Fruit fly (Drosophila melanogaster) whole organism, embryonic: ENCODE data around the gene mRpL3.

Experiments used
- Atf6 ChIP-seq: fragments of 200-800 bp; sonication (Bioruptor generic); IDR thresholded peaks from 2 replicates; pipeline ENCODE4 v1.3.6; 2022; ENCODE audit warnings: missing biosample characterization, missing genetic modification characterization
- Awh ChIP-seq: fragments of 200-800 bp; sonication (Bioruptor generic); IDR thresholded peaks from 2 replicates; pipeline ENCODE4, ENCODE4 v1.3.6; 2022; ENCODE audit warnings: missing biosample characterization, missing genetic modification characterization
- CG10366 ChIP-seq: fragments of 200-800 bp; sonication (Bioruptor generic); IDR thresholded peaks from 2 replicates; pipeline ENCODE4 v1.3.6; 2022; ENCODE audit warnings: missing biosample characterization, missing genetic modification characterization
- CG10959 ChIP-seq: fragments of 200-800 bp; sonication (Bioruptor generic); IDR thresholded peaks from 2 replicates; pipeline ENCODE4 v1.3.6; 2022; ENCODE audit warnings: missing biosample characterization, missing genetic modification characterization
- CG11085 ChIP-seq: fragments of 200-800 bp; sonication (Bioruptor generic); IDR thresholded peaks from 2 replicates; pipeline ENCODE4 v1.3.6; 2022; ENCODE audit warnings: missing biosample characterization, missing genetic modification characterization
- CG13894 ChIP-seq: fragments of 200-800 bp; sonication (Bioruptor generic); optimal IDR thresholded peaks from 3 replicates; lab custom pipeline; 2018; ENCODE audit warnings: missing biosample characterization, mild to moderate bottlenecking, missing genetic modification characterization, moderate library complexity
- CG17361 ChIP-seq: fragments of 200-800 bp; sonication (Bioruptor generic); IDR thresholded peaks from 3 replicates; pipeline ENCODE4 v1.3.6; 2022; ENCODE audit warnings: missing biosample characterization, missing genetic modification characterization
- CG17568 ChIP-seq: fragments of 200-800 bp; sonication (Bioruptor generic); optimal IDR thresholded peaks from 2 replicates; lab custom pipeline; 2018; ENCODE audit warnings: missing biosample characterization, mild to moderate bottlenecking, missing genetic modification characterization, moderate library complexity
- CG18599 ChIP-seq: fragments of 200-800 bp; sonication (Bioruptor generic); optimal IDR thresholded peaks from 3 replicates; lab custom pipeline; 2017; ENCODE audit warnings: missing biosample characterization, missing genetic modification characterization, mild to moderate bottlenecking, moderate library complexity, missing genetic modification reagents
- CG2202 ChIP-seq: fragments of 200-800 bp; sonication (Bioruptor generic); optimal IDR thresholded peaks from 2 replicates; lab custom pipeline; 2018; ENCODE audit warnings: missing biosample characterization, mild to moderate bottlenecking, missing genetic modification characterization
- CG31365 ChIP-seq: fragments of 200-800 bp; sonication (Bioruptor generic); optimal IDR thresholded peaks from 2 replicates; lab custom pipeline; 2018; ENCODE audit warnings: missing biosample characterization, mild to moderate bottlenecking, missing genetic modification characterization
- CG31441 ChIP-seq: fragments of 200-800 bp; sonication (Bioruptor generic); IDR thresholded peaks from 2 replicates; pipeline ENCODE4 v1.3.6; 2022; ENCODE audit warnings: missing biosample characterization, missing genetic modification characterization
- CG4282 ChIP-seq: fragments of 200-800 bp; sonication (Bioruptor generic); optimal IDR thresholded peaks from 2 replicates; lab custom pipeline; 2016; ENCODE audit warnings: missing biosample characterization, missing genetic modification characterization
- CG6654 ChIP-seq: fragments of 200-800 bp; sonication (Bioruptor generic); optimal IDR thresholded peaks from 2 replicates; lab custom pipeline; 2017; ENCODE audit warnings: missing biosample characterization, mild to moderate bottlenecking, missing genetic modification characterization
- CG6791 ChIP-seq: fragments of 200-800 bp; sonication (Bioruptor generic); IDR thresholded peaks from 3 replicates; pipeline ENCODE4 v1.3.6; 2022; ENCODE audit warnings: missing biosample characterization, missing genetic modification characterization; ENCODE audit not compliant: partially characterized antibody
- CTCF ChIP-seq: fragments of 200-800 bp; sonication (Bioruptor generic); optimal IDR thresholded peaks from 2 replicates; lab custom pipeline; 2017; ENCODE audit warnings: missing biosample characterization, mild to moderate bottlenecking, missing genetic modification characterization, moderate library complexity
- Dll ChIP-seq: fragments of 200-800 bp; sonication (Bioruptor generic); IDR thresholded peaks from 4 replicates; pipeline ENCODE4 v1.3.6; 2022; ENCODE audit warnings: missing biosample characterization, missing genetic modification characterization; ENCODE audit not compliant: partially characterized antibody
- GATAe ChIP-seq: fragments of 200-800 bp; sonication (Bioruptor generic); conservative IDR thresholded peaks from 2 replicates; pipeline ENCODE4 v1.3.6; 2022; ENCODE audit warnings: missing biosample characterization, missing genetic modification characterization
- HLH4C ChIP-seq: fragments of 200-800 bp; sonication (Bioruptor generic); IDR thresholded peaks from 3 replicates; pipeline ENCODE4 v1.3.6; 2022; ENCODE audit warnings: missing biosample characterization, missing genetic modification characterization; ENCODE audit not compliant: partially characterized antibody
- Hsf ChIP-seq: fragments of 200-800 bp; sonication (Bioruptor generic); optimal IDR thresholded peaks from 3 replicates; lab custom pipeline; 2016; ENCODE audit warnings: missing biosample characterization, missing genetic modification characterization
- Lpt ChIP-seq: fragments of >200 bp; optimal IDR thresholded peaks from 2 replicates; lab custom pipeline; 2018; ENCODE audit warnings: missing biosample characterization, missing genetic modification characterization
- Max ChIP-seq: fragments of 200-800 bp; sonication (Bioruptor generic); optimal IDR thresholded peaks from 2 replicates; lab custom pipeline; 2016; ENCODE audit warnings: missing biosample characterization, mild to moderate bottlenecking, missing genetic modification characterization
- Ravus ChIP-seq: fragments of 200-800 bp; sonication (Bioruptor generic); IDR thresholded peaks from 2 replicates; pipeline ENCODE4 v1.3.6; 2022; ENCODE audit warnings: missing biosample characterization, missing genetic modification characterization
- Sox102F ChIP-seq: fragments of 200-800 bp; sonication (Bioruptor generic); optimal IDR thresholded peaks from 2 replicates; lab custom pipeline; 2018; ENCODE audit warnings: missing biosample characterization, mild to moderate bottlenecking, missing genetic modification characterization, moderate library complexity
- Spps ChIP-seq: fragments of 200-800 bp; sonication (Bioruptor generic); optimal IDR thresholded peaks from 2 replicates; lab custom pipeline; 2018; ENCODE audit warnings: missing biosample characterization, mild to moderate bottlenecking, missing genetic modification characterization
- Ssrp ChIP-seq: fragments of 200-800 bp; sonication (Bioruptor generic); optimal IDR thresholded peaks from 2 replicates; lab custom pipeline; 2018; ENCODE audit warnings: missing biosample characterization, mild to moderate bottlenecking, missing genetic modification characterization, moderate library complexity
- Usf ChIP-seq: fragments of 200-800 bp; sonication (Bioruptor generic); optimal IDR thresholded peaks from 2 replicates; lab custom pipeline; 2017; ENCODE audit warnings: missing genotype, missing biosample characterization, missing genetic modification characterization
- Vsx1 ChIP-seq: fragments of 200-800 bp; sonication (Bioruptor generic); optimal IDR thresholded peaks from 2 replicates; lab custom pipeline; 2017; ENCODE audit warnings: missing biosample characterization, mild to moderate bottlenecking, missing genetic modification characterization, missing genetic modification reagents
- ash1 ChIP-seq: fragments of 200-800 bp; sonication (Bioruptor generic); optimal IDR thresholded peaks from 2 replicates; lab custom pipeline; 2018; ENCODE audit warnings: missing biosample characterization, mild to moderate bottlenecking, missing genetic modification characterization
- az2 ChIP-seq: fragments of 200-800 bp; sonication (Bioruptor generic); optimal IDR thresholded peaks from 3 replicates; lab custom pipeline; 2016; ENCODE audit warnings: missing biosample characterization, missing genetic modification characterization
- bigmax ChIP-seq: fragments of 200-800 bp; sonication (Bioruptor generic); optimal IDR thresholded peaks from 2 replicates; lab custom pipeline; 2018; ENCODE audit warnings: missing biosample characterization, mild to moderate bottlenecking, missing genetic modification characterization
- chinmo ChIP-seq: fragments of 200-800 bp; sonication (Bioruptor generic); IDR thresholded peaks from 4 replicates; pipeline ENCODE4 v1.3.6; 2022; ENCODE audit warnings: missing biosample characterization, missing genetic modification characterization; ENCODE audit not compliant: partially characterized antibody
- eyg ChIP-seq: fragments of 200-800 bp; sonication (Bioruptor generic); optimal IDR thresholded peaks from 3 replicates; lab custom pipeline; 2016; ENCODE audit warnings: missing biosample characterization, missing genetic modification characterization
- gce ChIP-seq: fragments of 200-800 bp; sonication (Bioruptor generic); IDR thresholded peaks from 3 replicates; pipeline ENCODE4 v1.3.6; 2022; ENCODE audit warnings: missing biosample characterization, missing genetic modification characterization
- gcm ChIP-seq: fragments of 200-800 bp; sonication (Bioruptor generic); optimal IDR thresholded peaks from 2 replicates; lab custom pipeline; 2019; ENCODE audit warnings: missing biosample characterization, mild to moderate bottlenecking, missing genetic modification characterization, moderate library complexity
- gcm2 ChIP-seq: fragments of 200-800 bp; sonication (Bioruptor generic); optimal IDR thresholded peaks from 2 replicates; lab custom pipeline; 2016; ENCODE audit warnings: missing biosample characterization, missing genetic modification characterization
- gro ChIP-seq: fragments of 200-800 bp; sonication (Bioruptor generic); optimal IDR thresholded peaks from 2 replicates; lab custom pipeline; 2016; ENCODE audit warnings: missing biosample characterization, missing genetic modification characterization
- ham ChIP-seq: fragments of 200-800 bp; sonication (Bioruptor generic); IDR thresholded peaks from 2 replicates; pipeline ENCODE4 v1.3.6; 2022; ENCODE audit warnings: missing biosample characterization, missing genetic modification characterization
- hkb ChIP-seq, 2 experiments: fragments of 200-800 bp in 1 of 2; fragments of >200 bp in 1 of 2; sonication (Bioruptor generic) in 1 of 2; IDR thresholded peaks in 1 of 2; optimal IDR thresholded peaks in 1 of 2; 2 replicates each; pipeline versions ENCODE4 v1.3.6 to Lab custom; 2017 to 2022; ENCODE audit warnings: missing biosample characterization in 1 of 2, missing genetic modification characterization in 1 of 2
- jing ChIP-seq: fragments of 200-800 bp; sonication (Bioruptor generic); optimal IDR thresholded peaks from 2 replicates; lab custom pipeline; 2018; ENCODE audit warnings: missing biosample characterization, mild to moderate bottlenecking, missing genetic modification characterization
- jumu ChIP-seq: fragments of 200-800 bp; sonication (Bioruptor generic); optimal IDR thresholded peaks from 3 replicates; lab custom pipeline; 2016; ENCODE audit warnings: missing biosample characterization, missing genetic modification characterization
- ken ChIP-seq: fragments of 200-800 bp; sonication (Bioruptor generic); IDR thresholded peaks from 3 replicates; pipeline ENCODE4 v1.3.6; 2022; ENCODE audit warnings: missing biosample characterization, missing genetic modification characterization
- luna ChIP-seq: fragments of 200-800 bp; sonication (Bioruptor generic); optimal IDR thresholded peaks from 2 replicates; lab custom pipeline; 2016; ENCODE audit warnings: missing biosample characterization, missing genetic modification characterization
- odd ChIP-seq: fragments of 200-800 bp; sonication (Bioruptor generic); optimal IDR thresholded peaks from 2 replicates; lab custom pipeline; 2017; ENCODE audit warnings: missing biosample characterization, mild to moderate bottlenecking, missing genetic modification characterization
- pb ChIP-seq: fragments of 200-800 bp; sonication (Bioruptor generic); optimal IDR thresholded peaks from 3 replicates; lab custom pipeline; 2016; ENCODE audit warnings: missing biosample characterization, missing genetic modification characterization
- phol ChIP-seq: fragments of 200-800 bp; sonication (Bioruptor generic); optimal IDR thresholded peaks from 3 replicates; lab custom pipeline; 2018; ENCODE audit warnings: missing biosample characterization, mild to moderate bottlenecking, missing genetic modification characterization, moderate library complexity
- prd ChIP-seq, 3 experiments: fragments of >200 bp in 2 of 3; fragments of 200-800 bp in 1 of 3; sonication (Bioruptor generic) in 1 of 3; optimal IDR thresholded peaks in 2 of 3; IDR thresholded peaks in 1 of 3; 2 replicates in 2 of 3; 3 replicates in 1 of 3; pipeline versions ENCODE4 v1.3.6 to Lab custom; 2017 to 2022; ENCODE audit warnings: missing biosample characterization in 1 of 3, missing genetic modification characterization in 1 of 3
- scrt ChIP-seq: fragments of 200-800 bp; sonication (Bioruptor generic); optimal IDR thresholded peaks from 2 replicates; lab custom pipeline; 2018; ENCODE audit warnings: missing biosample characterization, mild to moderate bottlenecking, missing genetic modification characterization, moderate library complexity
- seq ChIP-seq: fragments of 200-800 bp; sonication (Bioruptor generic); IDR thresholded peaks from 2 replicates; pipeline ENCODE4 v1.3.6; 2022; ENCODE audit warnings: missing biosample characterization, missing genetic modification characterization
- stc ChIP-seq: fragments of 200-800 bp; sonication (Bioruptor generic); IDR thresholded peaks from 2 replicates; pipeline ENCODE4 v1.3.6; 2022; ENCODE audit warnings: missing biosample characterization, missing genetic modification characterization
- tin ChIP-seq: fragments of 200-800 bp; sonication (Bioruptor generic); optimal IDR thresholded peaks from 3 replicates; lab custom pipeline; 2016; ENCODE audit warnings: missing biosample characterization, missing genetic modification characterization

The mRpL3 gene

dm6 chrX:15733995-15734394 is 27.1 kb upstream of the mRpL3 start, which contains the start of the genes CG12379 and MagR (continued):
- TF ChIP-seq ham (no peak), chinmo (GFP tag; lab: Robert Waterston, UW) (0 out of 4 replicates have a peak, but pooled peaks have one; percentile 67), hkb (optimal IDR thresholded peaks at IDR 0.05; lab: Kevin White, UChicago) (no peak), hkb (GFP tag; IDR thresholded peaks at IDR 0.05; lab: Robert Waterston, UW) (no peak), CG17361 (GFP tag; lab: Robert Waterston, UW) (peak; percentile 83), jing (no peak), bigmax (GFP tag; lab: Kevin White, UChicago) (no peak), odd (no peak), CG17568 (GFP tag; lab: Kevin White, UChicago) (no peak), Vsx1 (GFP tag; lab: Kevin White, UChicago) (no peak), jumu (GFP tag; lab: Kevin White, UChicago) (peak; percentile 52), gro (GFP tag; lab: Kevin White, UChicago) (peak; percentile 68), Atf6 (GFP tag; lab: Robert Waterston, UW) (peak; percentile 59; the same call in 1 of the 2 replicates), Hsf (peak; percentile 63), eyg (GFP tag; lab: Kevin White, UChicago) (no peak), CG11085 (GFP tag; lab: Robert Waterston, UW) (no peak; the same call in 1 of the 2 replicates), Dll (GFP tag; lab: Robert Waterston, UW) (peak; percentile 80), CG13894 (tag; lab: Kevin White, UChicago) (no peak), CG4282 (GFP tag; lab: Kevin White, UChicago) (no peak), CG31441 (GFP tag; lab: Robert Waterston, UW) (peak; percentile 96), CG2202 (tag; lab: Kevin White, UChicago) (no peak), CG10959 (no peak), phol (tag; lab: Kevin White, UChicago) (peak; percentile 74), Awh (GFP tag; lab: Robert Waterston, UW) (no peak), stc (GFP tag; lab: Robert Waterston, UW) (no peak), az2 (GFP tag; lab: Kevin White, UChicago) (peak; percentile 31), CG6791 (GFP tag; lab: Robert Waterston, UW) (peak; percentile 67; the same call in 2 of the 3 replicates), CG10366 (GFP tag; lab: Robert Waterston, UW) (peak; percentile 28; the same call in 1 of the 2 replicates), pb (no peak), CG6654 (GFP tag; lab: Kevin White, UChicago) (no peak), CG18599 (no peak), tin (GFP tag; lab: Kevin White, UChicago) (peak; percentile 61), Lpt (GFP tag; lab: Kevin White, UChicago) (no peak), HLH4C (GFP tag; lab: Robert Waterston, UW) (peak; percentile 79), ash1 (GFP tag; lab: Kevin White, UChicago) (no peak), gcm (GFP tag; lab: Kevin White, UChicago) (no peak), luna (GFP tag; lab: Kevin White, UChicago) (no peak), gce (GFP tag; lab: Robert Waterston, UW) (no peak), prd (optimal IDR thresholded peaks at IDR 0.05; lab: Kevin White, UChicago) (no peak), prd (GFP tag; IDR thresholded peaks at IDR 0.05; lab: Robert Waterston, UW) (peak; percentile 70), CG31365 (tag; lab: Kevin White, UChicago) (no peak), Max (peak; percentile 28), ken (GFP tag; lab: Robert Waterston, UW) (no peak), Usf (GFP tag; lab: Kevin White, UChicago) (peak; percentile 22), seq (GFP tag; lab: Robert Waterston, UW) (no peak), gcm2 (GFP tag; lab: Kevin White, UChicago) (peak; percentile 5), CTCF (GFP tag; lab: Kevin White, UChicago) (no peak), Ssrp (peak; percentile 44), GATAe (no peak), Spps (tag; lab: Kevin White, UChicago) (no peak), Ravus (no peak), scrt (GFP tag; lab: Kevin White, UChicago) (no peak), Sox102F (GFP tag; lab: Kevin White, UChicago) (no peak)
